Fruit fly (Drosophila melanogaster): ENCODE data around the gene CG18628.
A peak's percentile ranks its signal among the peaks of the same experiment; 100 is the strongest.

Gene CG18628

DNA sequence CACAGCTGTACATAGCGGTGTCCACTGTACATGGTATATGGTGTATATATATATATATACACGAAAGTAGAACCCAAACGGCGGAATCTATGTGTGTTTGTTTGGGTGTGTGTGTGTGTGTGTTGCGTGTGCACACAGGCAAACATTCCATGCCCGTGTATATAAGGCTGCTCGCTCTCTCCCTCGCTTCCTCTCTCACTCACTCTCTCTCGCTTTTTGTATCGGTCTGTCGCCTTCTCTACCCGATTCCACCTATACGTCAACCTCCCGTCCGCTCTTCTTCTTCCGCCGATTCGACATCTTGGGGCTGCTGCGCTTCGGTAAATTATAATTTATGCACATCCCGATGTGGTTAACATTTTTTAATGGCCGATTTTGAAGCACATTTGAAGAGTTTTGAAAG is 34.6 kb downstream of the CG18628 start (continued):
- TF ChIP-seq E2f2 (GFP tag; IDR thresholded peaks at IDR 0.05): 0 out of 2 replicates have a peak, but pooled peaks have one; percentile 16
- TF ChIP-seq CG9727 (GFP tag; optimal IDR thresholded peaks at IDR 0.05): no peak
- no peak for TF ChIP-seq sim (GFP tag; IDR thresholded peaks at IDR 0.05)
- no peak for TF ChIP-seq ro (GFP tag; IDR thresholded peaks at IDR 0.05)
- no peak for TF ChIP-seq schlank (tag; optimal IDR thresholded peaks at IDR 0.05)
- peak; percentile 87 for TF ChIP-seq vvl (GFP tag; IDR thresholded peaks at IDR 0.05)
- TF ChIP-seq Doc3 (GFP tag; IDR thresholded peaks at IDR 0.05; ENCODE audit: partially characterized antibody): no peak
- peak; percentile 94 for TF ChIP-seq cg (GFP tag; optimal IDR thresholded peaks at IDR 0.05)
- TF ChIP-seq CG15073 (GFP tag; optimal IDR thresholded peaks at IDR 0.05): no peak
- TF ChIP-seq Poxn (GFP tag; IDR thresholded peaks at IDR 0.05): no peak
- TF ChIP-seq NC2β (GFP tag; optimal IDR thresholded peaks at IDR 0.05): no peak
- no peak for TF ChIP-seq ase (GFP tag; IDR thresholded peaks at IDR 0.05)
- TF ChIP-seq Rx (GFP tag; IDR thresholded peaks at IDR 0.05): no peak
- no peak for TF ChIP-seq CG7839 (tag; optimal IDR thresholded peaks at IDR 0.05)
- no peak for TF ChIP-seq CG12219 (GFP tag; optimal IDR thresholded peaks at IDR 0.05)
- no peak for TF ChIP-seq so (GFP tag; IDR thresholded peaks at IDR 0.05)
- TF ChIP-seq CG12071 (GFP tag; optimal IDR thresholded peaks at IDR 0.05): no peak
- TF ChIP-seq klu (GFP tag; IDR thresholded peaks at IDR 0.05): no peak
- peak; percentile 21 for TF ChIP-seq nom (GFP tag; optimal IDR thresholded peaks at IDR 0.05)
- TF ChIP-seq exex (tag; optimal IDR thresholded peaks at IDR 0.05): no peak
- no peak for TF ChIP-seq ewg (GFP tag; optimal IDR thresholded peaks at IDR 0.05)
- TF ChIP-seq jumu (GFP tag; optimal IDR thresholded peaks at IDR 0.05): no peak
- TF ChIP-seq Usf (GFP tag; optimal IDR thresholded peaks at IDR 0.05): no peak
- TF ChIP-seq grau (tag; optimal IDR thresholded peaks at IDR 0.05): peak; percentile 47
- no peak for TF ChIP-seq CG16863 (GFP tag; optimal IDR thresholded peaks at IDR 0.05)
- TF ChIP-seq Xbp1 (GFP tag; optimal IDR thresholded peaks at IDR 0.05): no peak
- no peak for TF ChIP-seq slou (GFP tag; optimal IDR thresholded peaks at IDR 0.05)
- no peak for TF ChIP-seq CG8765 (GFP tag; IDR thresholded peaks at IDR 0.05)
- TF ChIP-seq CG17385 (GFP tag; optimal IDR thresholded peaks at IDR 0.05): peak; percentile 88
- TF ChIP-seq Elba2 (GFP tag; optimal IDR thresholded peaks at IDR 0.05): no peak
- no peak for TF ChIP-seq vnd (GFP tag; IDR thresholded peaks at IDR 0.05; ENCODE audit: partially characterized antibody)
- no peak for TF ChIP-seq Stat92E (GFP tag; optimal IDR thresholded peaks at IDR 0.05)
- TF ChIP-seq CG4360 (GFP tag; IDR thresholded peaks at IDR 0.05): 0 out of 2 replicates have a peak, but pooled peaks have one; percentile 41
- TF ChIP-seq CG17829 (tag; optimal IDR thresholded peaks at IDR 0.05): no peak
- TF ChIP-seq CG6689 (GFP tag; IDR thresholded peaks at IDR 0.05): no peak
- TF ChIP-seq ash1 (GFP tag; optimal IDR thresholded peaks at IDR 0.05): no peak
- peak; percentile 13 for TF ChIP-seq CG33557 (GFP tag; optimal IDR thresholded peaks at IDR 0.05)
- TF ChIP-seq CTCF (GFP tag; optimal IDR thresholded peaks at IDR 0.05): no peak
- TF ChIP-seq CG6813 (GFP tag; optimal IDR thresholded peaks at IDR 0.05): peak; percentile 12
- TF ChIP-seq MTF-1 (GFP tag; optimal IDR thresholded peaks at IDR 0.05; ENCODE audit: borderline replicate concordance): no peak
- TF ChIP-seq gt (GFP tag; IDR thresholded peaks at IDR 0.05): no peak
- no peak for TF ChIP-seq pum (GFP tag; optimal IDR thresholded peaks at IDR 0.05)
- TF ChIP-seq CG3838 (GFP tag; optimal IDR thresholded peaks at IDR 0.05): no peak
- no peak for TF ChIP-seq onecut (GFP tag; IDR thresholded peaks at IDR 0.05)
- TF ChIP-seq CG8290 (GFP tag; optimal IDR thresholded peaks at IDR 0.05): no peak
- peak in 1 of 2 experiments; percentile 33 for TF ChIP-seq CG8290 (tag; optimal IDR thresholded peaks at IDR 0.05)
- TF ChIP-seq Dfd (GFP tag; optimal IDR thresholded peaks at IDR 0.05): no peak
- no peak for TF ChIP-seq ham (GFP tag; IDR thresholded peaks at IDR 0.05)
- TF ChIP-seq B-H2 (GFP tag; optimal IDR thresholded peaks at IDR 0.05): no peak
- no peak for TF ChIP-seq esg (GFP tag; conservative IDR thresholded peaks at IDR 0.05)
- TF ChIP-seq CG7745 (tag; optimal IDR thresholded peaks at IDR 0.05): no peak
- TF ChIP-seq Oaz (GFP tag; IDR thresholded peaks at IDR 0.05): no peak
- TF ChIP-seq rib (GFP tag; IDR thresholded peaks at IDR 0.05): 0 out of 2 replicates have a peak, but pooled peaks have one; percentile 23
